Worm (Caenorhabditis elegans) whole organism, mixed stage, embryonic: ENCODE results near the gene F13A7.12.

Experiments
- blmp-1 ChIP-seq: fragments of 150-350 bp; optimal IDR thresholded peaks from 2 replicates; lab custom pipeline; 2014; ENCODE audit warnings: missing biosample characterization, missing genetic modification characterization
- elt-1 ChIP-seq: sonication (generic microtip); optimal IDR thresholded peaks from 2 replicates; lab custom pipeline; 2017; ENCODE audit warnings: missing genetic modification characterization, mild to moderate bottlenecking, missing compliant biosample characterization, antibody characterized with exemption, moderate library complexity, borderline replicate concordance; ENCODE audit not compliant: insufficient read depth
- ham-2 ChIP-seq: fragments of 200-800 bp; sonication (Bioruptor generic); optimal IDR thresholded peaks from 2 replicates; lab custom pipeline; 2018; ENCODE audit warnings: mild to moderate bottlenecking, missing genetic modification characterization, missing compliant biosample characterization
- lin-13 ChIP-seq: fragments of 150-350 bp; optimal IDR thresholded peaks from 2 replicates; lab custom pipeline; 2014; ENCODE audit warnings: missing biosample characterization, missing genetic modification characterization
- lsy-2 ChIP-seq: fragments of 150-350 bp; optimal IDR thresholded peaks from 2 replicates; lab custom pipeline; 2014; ENCODE audit warnings: missing biosample characterization, missing genetic modification characterization
- nhr-12 ChIP-seq: fragments of 150-350 bp; optimal IDR thresholded peaks from 2 replicates; lab custom pipeline; 2014; ENCODE audit warnings: missing biosample characterization, missing genetic modification characterization
- nhr-28 ChIP-seq: fragments of 150-350 bp; optimal IDR thresholded peaks from 2 replicates; lab custom pipeline; 2014; ENCODE audit warnings: missing biosample characterization, missing genetic modification characterization
- nhr-76 ChIP-seq: sonication (generic microtip); optimal IDR thresholded peaks from 2 replicates; lab custom pipeline; 2017; ENCODE audit warnings: missing biosample characterization, missing genetic modification characterization
- pha-4 ChIP-seq: fragments of 150-350 bp; optimal IDR thresholded peaks from 2 replicates; lab custom pipeline; 2018; ENCODE audit warnings: missing biosample characterization, missing genetic modification reagents, missing genetic modification characterization
- sem-2 ChIP-seq: fragments of 200-800 bp; sonication (Bioruptor generic); optimal IDR thresholded peaks from 2 replicates; lab custom pipeline; 2018; ENCODE audit warnings: mild to moderate bottlenecking, missing genetic modification characterization, missing compliant biosample characterization
- sptf-1 ChIP-seq: sonication (generic microtip); optimal IDR thresholded peaks from 2 replicates; lab custom pipeline; 2017; ENCODE audit warnings: mild to moderate bottlenecking, missing genetic modification characterization, moderate library complexity, missing compliant biosample characterization
- unc-39 ChIP-seq: fragments of 150-350 bp; optimal IDR thresholded peaks from 2 replicates; lab custom pipeline; 2014; ENCODE audit warnings: missing biosample characterization, missing genetic modification characterization
- unc-62 ChIP-seq: fragments of 150-350 bp; optimal IDR thresholded peaks from 2 replicates; lab custom pipeline; 2014; ENCODE audit warnings: missing biosample characterization, missing genetic modification reagents, missing genetic modification characterization

- TF ChIP-seq nhr-28 (tag; lab: Kevin White, UChicago) (no peak), unc-62 (no peak), nhr-76 (tag; lab: Kevin White, UChicago) (no peak), blmp-1 (tag; lab: Kevin White, UChicago) (no peak), sem-2 (GFP tag; lab: Kevin White, UChicago) (no peak), lsy-2 (tag; lab: Kevin White, UChicago) (no peak), unc-39 (no peak), nhr-12 (tag; lab: Kevin White, UChicago) (no peak), lin-13 (no peak), elt-1 (tag; lab: Kevin White, UChicago) (no peak), sptf-1 (tag; lab: Kevin White, UChicago) (no peak), ham-2 (GFP tag; lab: Kevin White, UChicago) (no peak), pha-4 (tag; lab: Kevin White, UChicago) (no peak)
These were observed 37.6 kb downstream of the F13A7.12 start, which contains the start of gene clec-234 for ce11 chrV:16433471-16433870.
